Fruit fly (Drosophila melanogaster) whole organism, prepupa: ENCODE data around the gene CG13991.

Experiments used
- CG10669 ChIP-seq: fragments of 200-800 bp; sonication (Bioruptor generic); optimal IDR thresholded peaks from 3 replicates; lab custom pipeline; 2018; ENCODE audit warnings: missing biosample characterization, mild to moderate bottlenecking, missing genetic modification characterization, moderate library complexity
- CG3919 ChIP-seq: fragments of 200-800 bp; sonication (Bioruptor generic); optimal IDR thresholded peaks from 3 replicates; lab custom pipeline; 2016; ENCODE audit warnings: missing biosample characterization, missing genetic modification characterization
- CG4318 ChIP-seq: fragments of 200-800 bp; sonication (Bioruptor generic); optimal IDR thresholded peaks from 3 replicates; lab custom pipeline; 2017; ENCODE audit warnings: missing biosample characterization, mild to moderate bottlenecking, missing genetic modification characterization
- CG6808 ChIP-seq: fragments of 200-800 bp; sonication (Bioruptor generic); optimal IDR thresholded peaks from 3 replicates; lab custom pipeline; 2017; ENCODE audit warnings: missing biosample characterization, missing genetic modification characterization, mild to moderate bottlenecking, moderate library complexity, missing genetic modification reagents
- CG7368 ChIP-seq: fragments of 200-800 bp; sonication (Bioruptor generic); optimal IDR thresholded peaks from 3 replicates; lab custom pipeline; 2016; ENCODE audit warnings: missing biosample characterization, missing genetic modification characterization
- Eip75B ChIP-seq: fragments of 200-800 bp; sonication (Bioruptor generic); optimal IDR thresholded peaks from 3 replicates; lab custom pipeline; 2016; ENCODE audit warnings: missing biosample characterization, missing genetic modification characterization
- Hr38 ChIP-seq: sonication (Bioruptor generic); optimal IDR thresholded peaks from 2 replicates; lab custom pipeline; 2016; ENCODE audit warnings: missing biosample characterization, missing genetic modification characterization
- fd85E ChIP-seq: fragments of 200-800 bp; sonication (Bioruptor generic); optimal IDR thresholded peaks from 3 replicates; lab custom pipeline; 2016; ENCODE audit warnings: missing biosample characterization, missing genetic modification characterization

- TF ChIP-seq CG7368 (GFP tag; lab: Kevin White, UChicago): no peak
- TF ChIP-seq Eip75B: no peak
- TF ChIP-seq CG10669 (GFP tag; lab: Kevin White, UChicago): no peak
- TF ChIP-seq CG6808 (GFP tag; lab: Kevin White, UChicago): no peak
- TF ChIP-seq CG3919 (GFP tag; lab: Kevin White, UChicago): no peak
- no peak for TF ChIP-seq fd85E (GFP tag; lab: Kevin White, UChicago)
- no peak for TF ChIP-seq CG4318 (GFP tag; lab: Kevin White, UChicago)
- TF ChIP-seq Hr38 (GFP tag; lab: Kevin White, UChicago): no peak
These were observed 21.0 kb upstream of the CG13991 start, which contains the start of gene CG31642 for dm6 chr2L:6118212-6118611.
